Worm (Caenorhabditis elegans) whole organism, L1 larva: ENCODE data around the gene eef-1B.1.

ENCODE experiments used
- C16A3.4 ChIP-seq: fragments of 150-350 bp; optimal IDR thresholded peaks from 2 replicates; lab custom pipeline; 2014; ENCODE audit warnings: missing biosample characterization, missing genetic modification characterization
- aha-1 ChIP-seq: fragments of 150-350 bp; optimal IDR thresholded peaks from 2 replicates; lab custom pipeline; 2014; ENCODE audit warnings: missing biosample characterization, missing genetic modification characterization
- alr-1 ChIP-seq: fragments of 200-800 bp; sonication (Bioruptor generic); optimal IDR thresholded peaks from 2 replicates; lab custom pipeline; 2018; ENCODE audit warnings: borderline replicate concordance, mild to moderate bottlenecking, missing genetic modification characterization, missing compliant biosample characterization
- aly-2 ChIP-seq: fragments of 150-350 bp; optimal IDR thresholded peaks from 2 replicates; lab custom pipeline; 2014; ENCODE audit warnings: missing biosample characterization, missing genetic modification characterization
- ama-1 ChIP-seq: fragments of 150-350 bp; optimal IDR thresholded peaks from 2 replicates; lab custom pipeline; 2014
- blmp-1 ChIP-seq: fragments of 150-350 bp; optimal IDR thresholded peaks from 2 replicates; lab custom pipeline; 2014; ENCODE audit warnings: missing biosample characterization, missing genetic modification characterization
- ceh-88 ChIP-seq: fragments of 200-800 bp; sonication (Bioruptor generic); IDR thresholded peaks from 2 replicates; pipeline ENCODE4 v1.3.6; 2022; ENCODE audit warnings: missing genetic modification characterization, missing compliant biosample characterization
- dpl-1 ChIP-seq, 3 experiments: fragments of 150-350 bp in 2 of 3; sonication (generic microtip) in 1 of 3; optimal IDR thresholded peaks; 2 replicates each; lab custom pipeline; 2014 to 2017; ENCODE audit warnings: missing biosample characterization in 3 of 3, missing genetic modification characterization in 3 of 3, missing genetic modification reagents in 3 of 3
- dsc-1 ChIP-seq: sonication (generic microtip); optimal IDR thresholded peaks from 2 replicates; lab custom pipeline; 2016; ENCODE audit warnings: mild to moderate bottlenecking, missing genetic modification characterization, missing compliant biosample characterization
- efl-1 ChIP-seq, 4 experiments: fragments of 150-350 bp; optimal IDR thresholded peaks in 3 of 4; peaks in 1 of 4; 1 replicate in 1 of 4; 2 replicates in 3 of 4; lab custom pipeline; 2014; ENCODE audit warnings: missing biosample characterization in 2 of 4, missing genetic modification characterization in 2 of 4, missing genetic modification reagents in 2 of 4
- elt-2 ChIP-seq: sonication (generic microtip); optimal IDR thresholded peaks from 2 replicates; lab custom pipeline; 2016; ENCODE audit warnings: missing genetic modification characterization, mild to moderate bottlenecking, inconsistent platforms, missing compliant biosample characterization, missing genetic modification reagents
- elt-3 ChIP-seq, 6 experiments: fragments of 150-350 bp in 1 of 6; sonication (generic microtip); optimal IDR thresholded peaks; 2 replicates each; lab custom pipeline; 2017 to 2018; ENCODE audit warnings: missing biosample characterization in 6 of 6, missing genetic modification characterization in 6 of 6, inconsistent platforms in 1 of 6
- fkh-4 ChIP-seq: sonication (generic microtip); optimal IDR thresholded peaks from 2 replicates; lab custom pipeline; 2016; ENCODE audit warnings: missing compliant biosample characterization, missing genetic modification characterization, borderline replicate concordance
- fos-1 ChIP-seq: fragments of 150-350 bp; optimal IDR thresholded peaks from 2 replicates; lab custom pipeline; 2014; ENCODE audit warnings: missing biosample characterization, missing genetic modification characterization
- hlh-17 ChIP-seq: fragments of 200-800 bp; sonication (Bioruptor generic); optimal IDR thresholded peaks from 2 replicates; lab custom pipeline; 2018; ENCODE audit warnings: missing genetic modification characterization, mild to moderate bottlenecking, missing compliant biosample characterization, moderate library complexity, borderline replicate concordance
- hpl-2 ChIP-seq: fragments of 150-350 bp; optimal IDR thresholded peaks from 2 replicates; lab custom pipeline; 2014; ENCODE audit warnings: missing biosample characterization, missing genetic modification reagents, missing genetic modification characterization
- isw-1 ChIP-seq: fragments of 200-800 bp; sonication (Bioruptor generic); IDR thresholded peaks from 2 replicates; pipeline ENCODE4 v1.3.6; 2022; ENCODE audit warnings: missing genetic modification characterization, missing compliant biosample characterization
- lin-14 ChIP-seq: fragments of 200-800 bp; sonication (Bioruptor generic); optimal IDR thresholded peaks from 2 replicates; lab custom pipeline; 2018; ENCODE audit warnings: mild to moderate bottlenecking, missing genetic modification characterization, moderate library complexity, missing compliant biosample characterization
- lin-35 ChIP-seq, 2 experiments: fragments of 150-350 bp; optimal IDR thresholded peaks; 2 replicates each; lab custom pipeline; 2014; ENCODE audit warnings: missing biosample characterization in 2 of 2, missing genetic modification characterization in 2 of 2, missing genetic modification reagents in 2 of 2
- lsy-2 ChIP-seq, 2 experiments: fragments of 150-350 bp; optimal IDR thresholded peaks; 2 replicates each; lab custom pipeline; 2014; ENCODE audit warnings: missing biosample characterization in 2 of 2, missing genetic modification characterization in 2 of 2
- mdl-1 ChIP-seq, 2 experiments: fragments of 150-350 bp; optimal IDR thresholded peaks; 2 replicates each; lab custom pipeline; 2014 to 2017; ENCODE audit warnings: missing biosample characterization in 2 of 2, missing genetic modification characterization in 2 of 2, inconsistent platforms in 1 of 2
- nhr-12 ChIP-seq: sonication (generic microtip); optimal IDR thresholded peaks from 2 replicates; lab custom pipeline; 2017; ENCODE audit warnings: missing biosample characterization, missing genetic modification characterization
- nhr-19 ChIP-seq: fragments of 200-800 bp; sonication (Bioruptor generic); conservative IDR thresholded peaks from 2 replicates; pipeline ENCODE4 v1.3.6; 2022; ENCODE audit warnings: missing genetic modification characterization, missing compliant biosample characterization
- nhr-20 ChIP-seq: sonication (generic microtip); optimal IDR thresholded peaks from 2 replicates; lab custom pipeline; 2016; ENCODE audit warnings: mild to moderate bottlenecking, missing genetic modification characterization, missing compliant biosample characterization
- nhr-71 ChIP-seq: sonication (generic microtip); optimal IDR thresholded peaks from 2 replicates; lab custom pipeline; 2016; ENCODE audit warnings: mild to moderate bottlenecking, missing genetic modification characterization, moderate library complexity, missing compliant biosample characterization
- nhr-84 ChIP-seq: sonication (generic microtip); optimal IDR thresholded peaks from 2 replicates; lab custom pipeline; 2017; ENCODE audit warnings: missing biosample characterization, missing genetic modification characterization
- nhr-85 ChIP-seq: sonication (generic microtip); peaks from one replicate; lab custom pipeline; 2016; ENCODE audit warnings: missing genetic modification characterization, inconsistent platforms, missing compliant biosample characterization
- pax-3 ChIP-seq: fragments of 200-800 bp; sonication (Bioruptor generic); optimal IDR thresholded peaks from 2 replicates; lab custom pipeline; 2018; ENCODE audit warnings: mild to moderate bottlenecking, missing genetic modification characterization, moderate library complexity, missing compliant biosample characterization
- pqm-1 ChIP-seq: sonication (generic microtip); optimal IDR thresholded peaks from 3 replicates; lab custom pipeline; 2017; ENCODE audit warnings: missing biosample characterization, missing genetic modification characterization
- skn-1 ChIP-seq: fragments of 150-350 bp; optimal IDR thresholded peaks from 2 replicates; lab custom pipeline; 2014; ENCODE audit warnings: missing biosample characterization, missing genetic modification characterization
- snu-23 ChIP-seq: sonication (generic microtip); optimal IDR thresholded peaks from 2 replicates; lab custom pipeline; 2016; ENCODE audit warnings: missing genetic modification characterization, missing compliant biosample characterization
- sox-4 ChIP-seq: sonication (generic microtip); optimal IDR thresholded peaks from 2 replicates; lab custom pipeline; 2016; ENCODE audit warnings: missing genetic modification characterization, missing compliant biosample characterization
- tbx-2 ChIP-seq: sonication (generic microtip); optimal IDR thresholded peaks from 2 replicates; lab custom pipeline; 2016; ENCODE audit warnings: missing genetic modification characterization, missing compliant biosample characterization
- xbp-1 ChIP-seq: sonication (generic microtip); optimal IDR thresholded peaks from 2 replicates; lab custom pipeline; 2016; ENCODE audit warnings: missing genetic modification characterization, missing compliant biosample characterization
- zag-1 ChIP-seq: fragments of 150-350 bp; optimal IDR thresholded peaks from 2 replicates; lab custom pipeline; 2014; ENCODE audit warnings: missing biosample characterization, missing genetic modification characterization
- zip-4 ChIP-seq: fragments of 200-800 bp; sonication (Bioruptor generic); optimal IDR thresholded peaks from 2 replicates; lab custom pipeline; 2018; ENCODE audit warnings: mild to moderate bottlenecking, missing genetic modification characterization, moderate library complexity, missing compliant biosample characterization
- ztf-4 ChIP-seq: fragments of 150-350 bp; optimal IDR thresholded peaks from 2 replicates; lab custom pipeline; 2014; ENCODE audit warnings: missing biosample characterization, missing genetic modification characterization

Gene eef-1B.1

DNA sequence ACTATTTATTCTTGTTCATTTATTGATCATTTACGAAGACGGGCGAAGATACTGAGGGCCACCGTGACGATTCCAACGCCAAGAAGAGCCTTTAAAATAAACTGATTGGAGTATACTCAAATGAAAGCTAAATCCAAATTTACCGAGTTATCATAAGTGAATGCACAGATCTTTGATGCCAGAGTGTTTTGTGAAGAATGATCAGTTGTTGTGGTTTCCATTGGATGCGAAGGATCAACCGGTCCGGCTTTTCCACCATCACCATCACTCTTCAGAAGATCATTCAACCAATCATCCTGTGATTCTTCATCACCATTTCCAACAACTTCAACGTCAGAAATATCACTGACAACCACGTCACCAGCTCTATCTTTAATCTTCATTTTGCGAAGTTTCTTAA is 4.0 kb upstream of the eef-1B.1 start:
- no peak for TF ChIP-seq ztf-4
- no peak for TF ChIP-seq aha-1 (tag; lab: Kevin White, UChicago)
- no peak for TF ChIP-seq sox-4 (tag; lab: Kevin White, UChicago)
- peak; percentile 45 for TF ChIP-seq ama-1 (lab: Kevin White, UChicago)
- TF ChIP-seq hpl-2 (GFP tag; lab: Kevin White, UChicago), result no peak
- TF ChIP-seq dsc-1 (tag; lab: Kevin White, UChicago), result peak; percentile 3
- TF ChIP-seq lin-35 (GFP tag; optimal IDR thresholded peaks at IDR 0.05; lab: Kevin White, UChicago), result peak in 1 of 2 experiments; percentile 9
- TF ChIP-seq aly-2 (tag; lab: Kevin White, UChicago), result peak; percentile 64
- no peak for TF ChIP-seq fkh-4 (tag; lab: Kevin White, UChicago)
- TF ChIP-seq nhr-85 (tag; lab: Kevin White, UChicago), result peak; percentile 13
- no peak for TF ChIP-seq zag-1 (tag; lab: Kevin White, UChicago)

DNA sequence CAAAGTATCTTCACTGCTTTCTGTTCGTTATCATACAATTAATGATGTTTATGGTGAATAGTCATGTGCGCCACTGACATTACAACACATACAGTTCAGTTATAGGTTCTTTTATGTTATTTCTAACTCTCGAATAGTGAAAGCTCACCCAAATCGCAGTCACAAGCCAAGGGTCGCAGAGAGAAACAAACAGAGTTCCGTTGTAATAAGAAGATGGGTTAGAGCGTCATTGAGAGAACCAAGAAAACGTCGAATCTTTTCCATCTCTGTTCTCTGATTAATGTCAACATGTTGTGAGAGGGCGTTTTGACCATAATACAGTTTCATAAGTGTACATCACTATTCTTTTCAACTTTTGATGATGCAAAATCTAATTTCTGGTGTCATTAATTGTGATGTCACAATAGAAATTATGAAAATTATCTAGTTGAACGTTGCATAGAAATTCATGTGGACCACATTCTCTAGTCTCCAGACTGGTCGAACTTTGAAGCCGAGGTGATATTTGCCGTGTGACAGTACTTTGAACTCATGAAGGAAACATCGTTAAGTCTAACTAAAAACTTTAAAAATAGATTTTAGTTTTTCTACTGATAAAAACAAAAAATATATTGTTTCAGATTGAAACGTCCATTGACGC is 902 bp upstream of the eef-1B.1 start:
- TF ChIP-seq elt-3 (tag; optimal IDR thresholded peaks at IDR 0.05; lab: Kevin White, UChicago) (peak in 3 of 6 experiments; percentile 8 to 40 (median 8)), mdl-1 (tag; optimal IDR thresholded peaks at IDR 0.05; lab: Kevin White, UChicago) (peak in 1 of 2 experiments; percentile 3), lin-14 (peak; percentile 57), dpl-1 (GFP tag; optimal IDR thresholded peaks at IDR 0.05; lab: Kevin White, UChicago) (peak in 2 of 3 experiments; percentile 13 to 19), nhr-12 (tag; lab: Kevin White, UChicago) (no peak), fos-1 (no peak), lin-35 (GFP tag; optimal IDR thresholded peaks at IDR 0.05; lab: Kevin White, UChicago) (peak in 1 of 2 experiments; percentile 39), snu-23 (peak; percentile 50), blmp-1 (tag; lab: Kevin White, UChicago) (peak; percentile 58), elt-2 (peak; percentile 34), efl-1 (optimal IDR thresholded peaks at IDR 0.05; lab: Kevin White, UChicago) (no peak), efl-1 (GFP tag; optimal IDR thresholded peaks at IDR 0.05 in 1 of 2; lab: Kevin White, UChicago) (peak in 1 of 2 experiments; percentile 82), lsy-2 (tag; optimal IDR thresholded peaks at IDR 0.05; lab: Kevin White, UChicago) (peak in 1 of 2 experiments; percentile 19), alr-1 (tag; lab: Kevin White, UChicago) (no peak), tbx-2 (tag; lab: Kevin White, UChicago) (peak; percentile 44), nhr-85 (tag; lab: Kevin White, UChicago) (peak; percentile 70), pax-3 (tag; lab: Kevin White, UChicago) (no peak), xbp-1 (tag; lab: Kevin White, UChicago) (peak; percentile 4), ztf-4 (peak; percentile 34), nhr-19 (peak; percentile 69), isw-1 (GFP tag; lab: Robert Waterston, UW) (no peak), ama-1 (lab: Kevin White, UChicago) (peak; percentile 27), C16A3.4 (tag; lab: Kevin White, UChicago) (peak; percentile 16), skn-1 (tag; lab: Kevin White, UChicago) (no peak), zip-4 (no peak), nhr-71 (tag; lab: Kevin White, UChicago) (peak; percentile 56), nhr-20 (tag; lab: Kevin White, UChicago) (peak; percentile 68), aly-2 (tag; lab: Kevin White, UChicago) (no peak), pqm-1 (tag; lab: Kevin White, UChicago) (no peak), hlh-17 (GFP tag; lab: Kevin White, UChicago) (no peak)

DNA sequence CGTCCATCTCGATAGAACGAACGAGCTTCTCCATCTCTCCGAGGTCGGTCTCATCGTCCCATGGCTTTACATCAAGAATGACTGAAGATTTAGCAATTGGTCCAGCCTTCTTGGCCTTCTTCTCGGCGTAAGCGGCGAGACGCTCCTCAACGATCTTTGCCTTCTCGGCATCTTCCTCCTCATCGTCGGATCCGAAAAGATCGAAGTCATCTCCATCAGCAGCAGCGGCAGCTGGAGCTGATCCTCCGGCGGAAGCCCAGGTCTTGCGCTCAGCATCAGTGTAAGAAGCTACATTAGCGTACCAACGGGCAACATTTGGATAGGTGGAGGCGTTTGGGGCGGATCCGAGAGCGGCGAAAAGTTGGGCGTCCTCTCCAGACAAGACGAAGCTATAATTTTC is 499 bp downstream of the eef-1B.1 start:
- TF ChIP-seq nhr-84 (tag; lab: Kevin White, UChicago) (no peak), ceh-88 (GFP tag; lab: Robert Waterston, UW) (no peak)
